Fruit fly (Drosophila melanogaster): ENCODE measurements around the gene ssp6.

- TF ChIP-seq CG8478 (optimal IDR thresholded peaks at IDR 0.05), result no peak
- no peak for TF ChIP-seq CTCF (optimal IDR thresholded peaks at IDR 0.05)
These were observed 37.8 kb upstream of the ssp6 start, which contains the start of gene Jon65Aiv for dm6 chr3L:6038720-6039205.

Data from S2 (cell line).